Fruit fly (Drosophila melanogaster) whole organism, embryonic: ENCODE data around the gene Pex2.

Experiments
- Abd-B ChIP-seq: fragments of 200-800 bp; sonication (Bioruptor generic); optimal IDR thresholded peaks from 2 replicates; lab custom pipeline; 2018; ENCODE audit warnings: missing biosample characterization, mild to moderate bottlenecking, missing genetic modification characterization, moderate library complexity
- Aef1 ChIP-seq: fragments of 200-800 bp; sonication (Bioruptor generic); IDR thresholded peaks from 3 replicates; pipeline ENCODE4 v1.3.6; 2022; ENCODE audit warnings: missing biosample characterization, missing genetic modification characterization
- Blimp-1 ChIP-seq: fragments of 200-800 bp; sonication (Bioruptor generic); optimal IDR thresholded peaks from 3 replicates; lab custom pipeline; 2018; ENCODE audit warnings: missing biosample characterization, missing genetic modification characterization, mild to moderate bottlenecking, moderate library complexity, missing genetic modification reagents
- CG10431 ChIP-seq: fragments of 200-800 bp; sonication (Bioruptor generic); optimal IDR thresholded peaks from 3 replicates; lab custom pipeline; 2018; ENCODE audit warnings: missing biosample characterization, mild to moderate bottlenecking, missing genetic modification characterization
- CG10565 ChIP-seq: fragments of 200-800 bp; sonication (Bioruptor generic); optimal IDR thresholded peaks from 3 replicates; lab custom pipeline; 2016; ENCODE audit warnings: missing biosample characterization, mild to moderate bottlenecking, missing genetic modification characterization
- CG13775 ChIP-seq: fragments of 200-800 bp; sonication (Bioruptor generic); optimal IDR thresholded peaks from 3 replicates; lab custom pipeline; 2017; ENCODE audit warnings: missing biosample characterization, mild to moderate bottlenecking, missing genetic modification characterization
- CG17385 ChIP-seq: fragments of 200-800 bp; sonication (Bioruptor generic); optimal IDR thresholded peaks from 3 replicates; lab custom pipeline; 2018; ENCODE audit warnings: missing biosample characterization, mild to moderate bottlenecking, missing genetic modification characterization
- CG17829 ChIP-seq: fragments of 200-800 bp; optimal IDR thresholded peaks from 2 replicates; lab custom pipeline; 2019; ENCODE audit warnings: missing biosample characterization, mild to moderate bottlenecking, missing genetic modification characterization, moderate library complexity
- CG18011 ChIP-seq: fragments of 200-800 bp; sonication (Bioruptor generic); optimal IDR thresholded peaks from 2 replicates; lab custom pipeline; 2017; ENCODE audit warnings: missing biosample characterization, missing genetic modification characterization, mild to moderate bottlenecking, moderate library complexity, missing genotype
- CG18476 ChIP-seq: fragments of 200-800 bp; sonication (Bioruptor generic); optimal IDR thresholded peaks from 2 replicates; lab custom pipeline; 2016; ENCODE audit warnings: missing biosample characterization, mild to moderate bottlenecking, missing genetic modification characterization
- CG18619 ChIP-seq: fragments of 200-800 bp; sonication (Bioruptor generic); optimal IDR thresholded peaks from 3 replicates; lab custom pipeline; 2017; ENCODE audit warnings: missing biosample characterization, mild to moderate bottlenecking, missing genetic modification characterization
- CG2120 ChIP-seq: fragments of 200-800 bp; sonication (Bioruptor generic); optimal IDR thresholded peaks from 3 replicates; lab custom pipeline; 2016; ENCODE audit warnings: missing biosample characterization, missing genetic modification characterization
- CG2678 ChIP-seq: fragments of 200-800 bp; sonication (Bioruptor generic); optimal IDR thresholded peaks from 3 replicates; lab custom pipeline; 2019; ENCODE audit warnings: missing biosample characterization, mild to moderate bottlenecking, missing genetic modification characterization, moderate library complexity
- CG6683 ChIP-seq: fragments of 200-800 bp; sonication (Bioruptor generic); optimal IDR thresholded peaks from 2 replicates; lab custom pipeline; 2017; ENCODE audit warnings: missing biosample characterization, mild to moderate bottlenecking, missing genetic modification characterization, missing genetic modification reagents
- CG7556 ChIP-seq: fragments of 200-800 bp; sonication (Bioruptor generic); optimal IDR thresholded peaks from 2 replicates; lab custom pipeline; 2017; ENCODE audit warnings: missing biosample characterization, mild to moderate bottlenecking, missing genetic modification characterization
- CG9215 ChIP-seq: fragments of 200-800 bp; sonication (Bioruptor generic); IDR thresholded peaks from 2 replicates; pipeline ENCODE4 v1.3.6; 2022; ENCODE audit warnings: missing biosample characterization, missing genetic modification characterization
- CG9609 ChIP-seq: fragments of 200-800 bp; sonication (Bioruptor generic); optimal IDR thresholded peaks from 3 replicates; lab custom pipeline; 2016; ENCODE audit warnings: missing biosample characterization, missing genetic modification characterization
- CG9876 ChIP-seq: fragments of 200-800 bp; sonication (Bioruptor generic); optimal IDR thresholded peaks from 2 replicates; lab custom pipeline; 2016; ENCODE audit warnings: missing biosample characterization, missing genetic modification characterization
- CG9932 ChIP-seq: fragments of 200-800 bp; sonication (Bioruptor generic); IDR thresholded peaks from 2 replicates; pipeline ENCODE4 v1.3.6; 2022; ENCODE audit warnings: missing biosample characterization, missing genetic modification characterization
- Dip2 ChIP-seq: fragments of 200-800 bp; sonication (Bioruptor generic); IDR thresholded peaks from 2 replicates; pipeline ENCODE4 v1.3.6; 2022; ENCODE audit warnings: missing biosample characterization, missing genetic modification characterization
- Doc2 ChIP-seq: fragments of 200-800 bp; sonication (Bioruptor generic); IDR thresholded peaks from 2 replicates; pipeline ENCODE4 v1.3.6; 2022; ENCODE audit warnings: missing biosample characterization, missing genetic modification characterization
- Ets65A ChIP-seq: fragments of 200-800 bp; sonication (Bioruptor generic); peaks from one replicate; lab custom pipeline; 2016; ENCODE audit warnings: missing biosample characterization, missing genetic modification characterization
- H2.0 ChIP-seq: fragments of 200-800 bp; sonication (Bioruptor generic); IDR thresholded peaks from 2 replicates; pipeline ENCODE4 v1.3.6; 2022; ENCODE audit warnings: missing biosample characterization, missing genetic modification characterization
- HLHmδ ChIP-seq: fragments of 200-800 bp; sonication (Bioruptor generic); optimal IDR thresholded peaks from 2 replicates; lab custom pipeline; 2018; ENCODE audit warnings: missing biosample characterization, mild to moderate bottlenecking, missing genetic modification characterization, moderate library complexity
- HmgD ChIP-seq: fragments of 200-800 bp; sonication (Bioruptor generic); optimal IDR thresholded peaks from 3 replicates; lab custom pipeline; 2016; ENCODE audit warnings: missing biosample characterization, missing genetic modification characterization
- Hr51 ChIP-seq, 2 experiments: fragments of 200-800 bp; sonication (Bioruptor generic); optimal IDR thresholded peaks; 2 replicates in 1 of 2; 3 replicates in 1 of 2; lab custom pipeline; 2016 to 2018; ENCODE audit warnings: missing biosample characterization in 2 of 2, missing genetic modification characterization in 2 of 2, mild to moderate bottlenecking in 1 of 2, moderate library complexity in 1 of 2
- Kr ChIP-seq: fragments of 200-800 bp; sonication (Bioruptor generic); optimal IDR thresholded peaks from 2 replicates; lab custom pipeline; 2017; ENCODE audit warnings: missing biosample characterization, mild to moderate bottlenecking, missing genetic modification characterization
- Lpt ChIP-seq: fragments of >200 bp; optimal IDR thresholded peaks from 2 replicates; lab custom pipeline; 2018; ENCODE audit warnings: missing biosample characterization, missing genetic modification characterization
- MTF-1 ChIP-seq: fragments of 200-800 bp; sonication (Bioruptor generic); optimal IDR thresholded peaks from 2 replicates; lab custom pipeline; 2018; ENCODE audit warnings: missing biosample characterization, mild to moderate bottlenecking, missing genetic modification characterization, borderline replicate concordance
- Max ChIP-seq: fragments of 200-800 bp; sonication (Bioruptor generic); optimal IDR thresholded peaks from 2 replicates; lab custom pipeline; 2016; ENCODE audit warnings: missing biosample characterization, mild to moderate bottlenecking, missing genetic modification characterization
- Myb ChIP-seq: fragments of 200-800 bp; sonication (Bioruptor generic); optimal IDR thresholded peaks from 2 replicates; lab custom pipeline; 2016; ENCODE audit warnings: missing biosample characterization, missing genetic modification characterization
- NFAT ChIP-seq: fragments of 200-800 bp; sonication (Bioruptor generic); IDR thresholded peaks from 2 replicates; pipeline ENCODE4 v1.3.6; 2022; ENCODE audit warnings: missing biosample characterization, missing genetic modification characterization
- Sry-β ChIP-seq: fragments of 200-800 bp; sonication (Bioruptor generic); optimal IDR thresholded peaks from 2 replicates; lab custom pipeline; 2018; ENCODE audit warnings: missing biosample characterization, mild to moderate bottlenecking, missing genetic modification characterization, moderate library complexity
- Xbp1 ChIP-seq: fragments of 200-800 bp; sonication (Bioruptor generic); optimal IDR thresholded peaks from 3 replicates; lab custom pipeline; 2016; ENCODE audit warnings: missing biosample characterization, mild to moderate bottlenecking, missing genetic modification characterization
- YL-1 ChIP-seq: fragments of 200-800 bp; sonication (Bioruptor generic); optimal IDR thresholded peaks from 3 replicates; lab custom pipeline; 2017; ENCODE audit warnings: missing biosample characterization, mild to moderate bottlenecking, missing genetic modification characterization
- al ChIP-seq: fragments of 200-800 bp; sonication (Bioruptor generic); IDR thresholded peaks from 2 replicates; pipeline ENCODE4 v1.3.6; 2022; ENCODE audit warnings: missing biosample characterization, missing genetic modification characterization
- ci ChIP-seq: fragments of 200-800 bp; sonication (Bioruptor generic); IDR thresholded peaks from 3 replicates; pipeline ENCODE4 v1.3.6; 2022; ENCODE audit warnings: missing biosample characterization, missing genetic modification characterization
- da ChIP-seq: fragments of 200-800 bp; sonication (Bioruptor generic); optimal IDR thresholded peaks from 2 replicates; lab custom pipeline; 2016; ENCODE audit warnings: missing biosample characterization, missing genetic modification characterization
- esg ChIP-seq: fragments of 200-800 bp; sonication (Bioruptor generic); conservative IDR thresholded peaks from 2 replicates; pipeline ENCODE4 v1.3.6; 2022; ENCODE audit warnings: missing biosample characterization, missing genetic modification characterization
- eve ChIP-seq, 2 experiments: fragments of >200 bp; optimal IDR thresholded peaks; 2 replicates each; lab custom pipeline; 2017; ENCODE audit warnings: missing biosample characterization in 2 of 2, missing genetic modification characterization in 2 of 2
- fd96Cb ChIP-seq: fragments of 200-800 bp; sonication (Bioruptor generic); optimal IDR thresholded peaks from 2 replicates; lab custom pipeline; 2018; ENCODE audit warnings: missing biosample characterization, mild to moderate bottlenecking, missing genetic modification characterization, moderate library complexity
- gcm ChIP-seq: fragments of 200-800 bp; sonication (Bioruptor generic); optimal IDR thresholded peaks from 2 replicates; lab custom pipeline; 2019; ENCODE audit warnings: missing biosample characterization, mild to moderate bottlenecking, missing genetic modification characterization, moderate library complexity
- gsb-n ChIP-seq: fragments of 200-800 bp; sonication (Bioruptor generic); optimal IDR thresholded peaks from 3 replicates; lab custom pipeline; 2018; ENCODE audit warnings: missing biosample characterization, mild to moderate bottlenecking, missing genetic modification characterization
- hth ChIP-seq: fragments of >200 bp; optimal IDR thresholded peaks from 2 replicates; lab custom pipeline; 2017; ENCODE audit warnings: inconsistent platforms
- ind ChIP-seq: fragments of 200-800 bp; sonication (Bioruptor generic); optimal IDR thresholded peaks from 3 replicates; lab custom pipeline; 2016; ENCODE audit warnings: missing biosample characterization, missing genetic modification characterization
- jumu ChIP-seq: fragments of 200-800 bp; sonication (Bioruptor generic); optimal IDR thresholded peaks from 3 replicates; lab custom pipeline; 2016; ENCODE audit warnings: missing biosample characterization, missing genetic modification characterization
- peb ChIP-seq: fragments of 200-800 bp; sonication (Bioruptor generic); IDR thresholded peaks from 2 replicates; pipeline ENCODE4 v1.3.6; 2022; ENCODE audit warnings: missing biosample characterization, missing genetic modification characterization
- rib ChIP-seq: fragments of 200-800 bp; sonication (Bioruptor generic); IDR thresholded peaks from 2 replicates; pipeline ENCODE4 v1.3.6; 2022; ENCODE audit warnings: missing biosample characterization, missing genetic modification characterization
- run ChIP-seq: fragments of 200-800 bp; sonication (Bioruptor generic); optimal IDR thresholded peaks from 3 replicates; lab custom pipeline; 2018; ENCODE audit warnings: missing biosample characterization, mild to moderate bottlenecking, missing genetic modification characterization
- salm ChIP-seq: fragments of 200-800 bp; sonication (Bioruptor generic); optimal IDR thresholded peaks from 2 replicates; lab custom pipeline; 2018; ENCODE audit warnings: missing biosample characterization, mild to moderate bottlenecking, missing genetic modification characterization
- sc ChIP-seq, 3 experiments: fragments of >200 bp in 2 of 3; fragments of 200-800 bp in 1 of 3; sonication (Bioruptor generic) in 1 of 3; optimal IDR thresholded peaks; 2 replicates in 2 of 3; 3 replicates in 1 of 3; lab custom pipeline; 2017; ENCODE audit warnings: mild to moderate bottlenecking in 1 of 3, missing biosample characterization in 1 of 3, missing genetic modification characterization in 1 of 3, missing genetic modification reagents in 1 of 3
- unpg ChIP-seq: fragments of 200-800 bp; sonication (Bioruptor generic); optimal IDR thresholded peaks from 3 replicates; lab custom pipeline; 2018; ENCODE audit warnings: missing biosample characterization, mild to moderate bottlenecking, missing genetic modification characterization, moderate library complexity
- zfh2 ChIP-seq: fragments of 200-800 bp; sonication (Bioruptor generic); optimal IDR thresholded peaks from 2 replicates; lab custom pipeline; 2016; ENCODE audit warnings: missing biosample characterization, missing genetic modification characterization

Gene Pex2

DNA sequence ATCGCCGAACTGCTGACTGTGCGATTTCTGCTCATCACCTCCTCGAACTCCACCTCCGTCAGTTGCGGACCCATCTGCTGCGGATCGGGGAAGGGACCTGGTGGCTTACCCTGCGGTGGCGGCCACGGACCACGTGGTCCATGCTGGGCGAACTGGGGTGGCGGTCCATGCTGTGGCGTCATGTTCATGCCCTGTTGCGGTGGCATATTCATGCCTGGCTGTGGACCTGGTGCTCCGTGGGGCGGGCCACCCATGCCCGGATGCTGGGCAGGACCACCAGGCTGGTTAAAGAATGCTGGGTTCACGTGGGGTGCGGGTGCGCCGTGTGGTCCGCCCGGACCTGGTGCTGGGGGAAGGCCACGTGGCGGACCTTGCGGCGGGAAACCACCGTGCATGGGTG lies 26.6 kb upstream of the Pex2 start (continued):
- TF ChIP-seq Kr (GFP tag; lab: Kevin White, UChicago) (no peak), CG2678 (no peak), eve (GFP tag; optimal IDR thresholded peaks at IDR 0.05; lab: Kevin White, UChicago) (no peak), jumu (GFP tag; lab: Kevin White, UChicago) (no peak), Sry-β (GFP tag; lab: Kevin White, UChicago) (no peak), CG18476 (no peak), salm (tag; lab: Kevin White, UChicago) (no peak), Hr51 (GFP tag; optimal IDR thresholded peaks at IDR 0.05; lab: Kevin White, UChicago) (no peak), Dip2 (GFP tag; lab: Robert Waterston, UW) (no peak), H2.0 (GFP tag; lab: Robert Waterston, UW) (no peak), Myb (no peak), unpg (GFP tag; lab: Kevin White, UChicago) (no peak), CG10431 (GFP tag; lab: Kevin White, UChicago) (no peak), Ets65A (peak; percentile 91), CG9215 (GFP tag; lab: Robert Waterston, UW) (no peak), gsb-n (no peak), CG7556 (GFP tag; lab: Kevin White, UChicago) (no peak), Doc2 (GFP tag; lab: Robert Waterston, UW) (no peak), Aef1 (GFP tag; lab: Robert Waterston, UW) (no peak), HmgD (GFP tag; lab: Kevin White, UChicago) (no peak), hth (lab: Kevin White, UChicago) (no peak), esg (GFP tag; lab: Robert Waterston, UW) (no peak), MTF-1 (GFP tag; lab: Kevin White, UChicago) (no peak), Abd-B (no peak), sc (optimal IDR thresholded peaks at IDR 0.05; lab: Kevin White, UChicago) (no peak), sc (GFP tag; optimal IDR thresholded peaks at IDR 0.05; lab: Kevin White, UChicago) (no peak), CG6683 (GFP tag; lab: Kevin White, UChicago) (no peak), ind (GFP tag; lab: Kevin White, UChicago) (no peak), CG17385 (GFP tag; lab: Kevin White, UChicago) (no peak), CG17829 (no peak), CG9609 (GFP tag; lab: Kevin White, UChicago) (no peak), rib (GFP tag; lab: Robert Waterston, UW) (no peak), fd96Cb (tag; lab: Kevin White, UChicago) (no peak), ci (GFP tag; lab: Robert Waterston, UW) (0 out of 3 replicates have a peak, but pooled peaks have one; percentile 21), Blimp-1 (GFP tag; lab: Kevin White, UChicago) (no peak)

DNA sequence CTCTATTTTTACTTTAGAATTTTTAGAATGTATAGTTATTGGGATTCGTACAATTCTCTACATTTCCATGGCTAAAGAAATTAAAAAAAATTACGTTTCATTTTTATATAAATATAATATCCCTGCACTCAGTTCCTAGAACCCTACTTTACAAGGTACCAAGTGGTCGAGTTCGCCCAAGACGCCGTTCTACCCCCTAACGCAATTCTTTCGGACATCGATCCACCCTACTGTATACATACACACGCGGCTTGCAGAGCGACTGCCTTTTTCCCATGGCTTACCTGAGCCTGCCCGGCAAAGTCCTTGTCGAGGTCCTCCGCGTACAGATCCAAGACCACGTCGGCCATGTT lies 24.1 kb upstream of the Pex2 start:
- peak; percentile 53 for TF ChIP-seq CG2120 (GFP tag; lab: Kevin White, UChicago)
- TF ChIP-seq gcm (GFP tag; lab: Kevin White, UChicago), result no peak
- TF ChIP-seq CG9932, result peak; percentile 56
- TF ChIP-seq CG18619 (GFP tag; lab: Kevin White, UChicago), result no peak
- TF ChIP-seq Max, result no peak
- no peak for TF ChIP-seq YL-1 (GFP tag; lab: Kevin White, UChicago)
- no peak for TF ChIP-seq run (tag; lab: Kevin White, UChicago)
- TF ChIP-seq al (GFP tag; lab: Robert Waterston, UW), result 0 out of 2 replicates have a peak, but pooled peaks have one; percentile 4
- no peak for TF ChIP-seq CG9876 (GFP tag; lab: Kevin White, UChicago)
- TF ChIP-seq CG10565, result no peak
- TF ChIP-seq zfh2 (GFP tag; lab: Kevin White, UChicago), result no peak
- no peak for TF ChIP-seq Lpt
- no peak for TF ChIP-seq HLHmδ (GFP tag; lab: Kevin White, UChicago)
- no peak for TF ChIP-seq da
- peak; percentile 11 for TF ChIP-seq CG13775 (GFP tag; lab: Kevin White, UChicago)
- no peak for TF ChIP-seq peb (GFP tag; lab: Robert Waterston, UW)
- TF ChIP-seq eve (GFP tag; optimal IDR thresholded peaks at IDR 0.05; lab: Kevin White, UChicago), result no peak
- TF ChIP-seq NFAT, result peak; percentile 69
- TF ChIP-seq Xbp1 (GFP tag; lab: Kevin White, UChicago), result peak; percentile 47
- TF ChIP-seq CG18011 (GFP tag; lab: Kevin White, UChicago), result no peak
